Fruit fly (Drosophila melanogaster) whole organism, embryonic: ENCODE measurements around the gene Mlp84B.

Experiments
- Abd-B ChIP-seq: fragments of 200-800 bp; sonication (Bioruptor generic); optimal IDR thresholded peaks from 2 replicates; lab custom pipeline; 2018; ENCODE audit warnings: missing biosample characterization, mild to moderate bottlenecking, missing genetic modification characterization, moderate library complexity
- Antp ChIP-seq: fragments of 200-800 bp; sonication (Bioruptor generic); optimal IDR thresholded peaks from 3 replicates; lab custom pipeline; 2016; ENCODE audit warnings: missing biosample characterization, missing genetic modification characterization
- Atf6 ChIP-seq: fragments of 200-800 bp; sonication (Bioruptor generic); IDR thresholded peaks from 2 replicates; pipeline ENCODE4 v1.3.6; 2022; ENCODE audit warnings: missing biosample characterization, missing genetic modification characterization
- Awh ChIP-seq: fragments of 200-800 bp; sonication (Bioruptor generic); IDR thresholded peaks from 2 replicates; pipeline ENCODE4, ENCODE4 v1.3.6; 2022; ENCODE audit warnings: missing biosample characterization, missing genetic modification characterization
- BEAF-32 ChIP-seq: fragments of 200-800 bp; sonication (Bioruptor generic); optimal IDR thresholded peaks from 3 replicates; lab custom pipeline; 2017; ENCODE audit warnings: missing biosample characterization, missing genetic modification characterization, mild to moderate bottlenecking, moderate library complexity, missing genetic modification reagents
- Bdp1 ChIP-seq: fragments of 200-800 bp; sonication (Bioruptor generic); optimal IDR thresholded peaks from 3 replicates; lab custom pipeline; 2016; ENCODE audit warnings: missing biosample characterization, missing genetic modification characterization
- CG12155 ChIP-seq: fragments of 200-800 bp; sonication (Bioruptor generic); optimal IDR thresholded peaks from 3 replicates; lab custom pipeline; 2016; ENCODE audit warnings: missing biosample characterization, missing genetic modification characterization
- CG12659 ChIP-seq: fragments of 200-800 bp; sonication (Bioruptor generic); optimal IDR thresholded peaks from 3 replicates; lab custom pipeline; 2017; ENCODE audit warnings: mild to moderate bottlenecking, missing biosample characterization, missing genetic modification reagents, missing genetic modification characterization
- CG17359 ChIP-seq: fragments of 200-800 bp; sonication (Bioruptor generic); optimal IDR thresholded peaks from 3 replicates; lab custom pipeline; 2018; ENCODE audit warnings: missing biosample characterization, mild to moderate bottlenecking, missing genetic modification characterization, moderate library complexity
- CG17361 ChIP-seq: fragments of 200-800 bp; sonication (Bioruptor generic); IDR thresholded peaks from 3 replicates; pipeline ENCODE4 v1.3.6; 2022; ENCODE audit warnings: missing biosample characterization, missing genetic modification characterization
- CG1832 ChIP-seq: fragments of 200-800 bp; sonication (Bioruptor generic); optimal IDR thresholded peaks from 2 replicates; lab custom pipeline; 2017; ENCODE audit warnings: missing biosample characterization, mild to moderate bottlenecking, missing genetic modification characterization, inconsistent platforms
- CG18619 ChIP-seq: fragments of 200-800 bp; sonication (Bioruptor generic); optimal IDR thresholded peaks from 3 replicates; lab custom pipeline; 2017; ENCODE audit warnings: missing biosample characterization, mild to moderate bottlenecking, missing genetic modification characterization
- CG32532 ChIP-seq: fragments of 200-800 bp; sonication (Bioruptor generic); IDR thresholded peaks from 2 replicates; pipeline ENCODE4 v1.3.6; 2022; ENCODE audit warnings: missing biosample characterization, missing genetic modification characterization
- CG3726 ChIP-seq: fragments of 200-800 bp; sonication (Bioruptor generic); IDR thresholded peaks from 3 replicates; pipeline ENCODE4, ENCODE4 v1.3.6; 2022; ENCODE audit warnings: missing biosample characterization, missing genetic modification characterization
- CG4282 ChIP-seq: fragments of 200-800 bp; sonication (Bioruptor generic); optimal IDR thresholded peaks from 2 replicates; lab custom pipeline; 2016; ENCODE audit warnings: missing biosample characterization, missing genetic modification characterization
- CG6175 ChIP-seq: fragments of 200-800 bp; sonication (Bioruptor generic); IDR thresholded peaks from 3 replicates; pipeline ENCODE4 v1.3.6; 2022; ENCODE audit warnings: missing biosample characterization, missing genetic modification characterization
- CG7987 ChIP-seq: fragments of 200-800 bp; sonication (Bioruptor generic); optimal IDR thresholded peaks from 2 replicates; lab custom pipeline; 2018; ENCODE audit warnings: missing biosample characterization, mild to moderate bottlenecking, missing genetic modification characterization, moderate library complexity
- CG8388 ChIP-seq: fragments of 200-800 bp; sonication (Bioruptor generic); optimal IDR thresholded peaks from 2 replicates; lab custom pipeline; 2019; ENCODE audit warnings: missing biosample characterization, mild to moderate bottlenecking, missing genetic modification characterization, moderate library complexity
- CG9932 ChIP-seq: fragments of 200-800 bp; sonication (Bioruptor generic); IDR thresholded peaks from 2 replicates; pipeline ENCODE4 v1.3.6; 2022; ENCODE audit warnings: missing biosample characterization, missing genetic modification characterization
- Deaf1 ChIP-seq: fragments of 200-800 bp; optimal IDR thresholded peaks from 3 replicates; lab custom pipeline; 2019; ENCODE audit warnings: missing biosample characterization, mild to moderate bottlenecking, missing genetic modification characterization, moderate library complexity
- Dll ChIP-seq: fragments of 200-800 bp; sonication (Bioruptor generic); IDR thresholded peaks from 4 replicates; pipeline ENCODE4 v1.3.6; 2022; ENCODE audit warnings: missing biosample characterization, missing genetic modification characterization; ENCODE audit not compliant: partially characterized antibody
- Fer3 ChIP-seq: fragments of 200-800 bp; sonication (Bioruptor generic); optimal IDR thresholded peaks from 2 replicates; lab custom pipeline; 2018; ENCODE audit warnings: missing biosample characterization, mild to moderate bottlenecking, missing genetic modification characterization, moderate library complexity
- H2.0 ChIP-seq: fragments of 200-800 bp; sonication (Bioruptor generic); IDR thresholded peaks from 2 replicates; pipeline ENCODE4 v1.3.6; 2022; ENCODE audit warnings: missing biosample characterization, missing genetic modification characterization
- Hr3 ChIP-seq: fragments of 200-800 bp; sonication (Bioruptor generic); optimal IDR thresholded peaks from 3 replicates; lab custom pipeline; 2016; ENCODE audit warnings: missing biosample characterization, missing genetic modification characterization
- Hsf ChIP-seq: fragments of 200-800 bp; sonication (Bioruptor generic); optimal IDR thresholded peaks from 3 replicates; lab custom pipeline; 2016; ENCODE audit warnings: missing biosample characterization, missing genetic modification characterization
- Jarid2 ChIP-seq: fragments of 200-800 bp; sonication (Bioruptor generic); optimal IDR thresholded peaks from 3 replicates; lab custom pipeline; 2017; ENCODE audit warnings: mild to moderate bottlenecking, missing biosample characterization, missing genetic modification reagents, missing genetic modification characterization
- NC2α ChIP-seq: fragments of 200-800 bp; sonication (Bioruptor generic); optimal IDR thresholded peaks from 2 replicates; lab custom pipeline; 2016; ENCODE audit warnings: missing biosample characterization, missing genetic modification characterization
- Sox100B ChIP-seq: fragments of 200-800 bp; sonication (Bioruptor generic); optimal IDR thresholded peaks from 3 replicates; lab custom pipeline; 2018; ENCODE audit warnings: missing biosample characterization, mild to moderate bottlenecking, missing genetic modification characterization
- ase ChIP-seq: fragments of 200-800 bp; sonication (Bioruptor generic); IDR thresholded peaks from 3 replicates; pipeline ENCODE4 v1.3.6; 2022; ENCODE audit warnings: missing biosample characterization, missing genetic modification characterization
- bowl ChIP-seq: fragments of 200-800 bp; sonication (Bioruptor generic); IDR thresholded peaks from 2 replicates; pipeline ENCODE4 v1.3.6; 2022; ENCODE audit warnings: missing biosample characterization, missing genetic modification characterization
- cg ChIP-seq: fragments of 200-800 bp; sonication (Bioruptor generic); optimal IDR thresholded peaks from 3 replicates; lab custom pipeline; 2019; ENCODE audit warnings: missing biosample characterization, mild to moderate bottlenecking, missing genetic modification characterization, moderate library complexity
- croc ChIP-seq: fragments of 200-800 bp; sonication (Bioruptor generic); conservative IDR thresholded peaks from 3 replicates; pipeline ENCODE4 v1.3.6; 2022; ENCODE audit warnings: missing biosample characterization, missing genetic modification characterization
- danr ChIP-seq: fragments of 200-800 bp; sonication (Bioruptor generic); IDR thresholded peaks from 2 replicates; pipeline ENCODE4 v1.3.6; 2022; ENCODE audit warnings: missing biosample characterization, missing genetic modification characterization
- dpn ChIP-seq, 2 experiments: fragments of 200-800 bp; sonication (Bioruptor generic); optimal IDR thresholded peaks; 3 replicates each; lab custom pipeline; 2016; ENCODE audit warnings: missing biosample characterization in 2 of 2, missing genetic modification characterization in 2 of 2
- en ChIP-seq: fragments of 200-800 bp; sonication (Bioruptor generic); optimal IDR thresholded peaks from 2 replicates; lab custom pipeline; 2016; ENCODE audit warnings: missing biosample characterization, missing genetic modification characterization
- eve ChIP-seq, 2 experiments: fragments of >200 bp; optimal IDR thresholded peaks; 2 replicates each; lab custom pipeline; 2017; ENCODE audit warnings: missing biosample characterization in 2 of 2, missing genetic modification characterization in 2 of 2
- ewg ChIP-seq: fragments of 200-800 bp; sonication (Bioruptor generic); optimal IDR thresholded peaks from 3 replicates; lab custom pipeline; 2017; ENCODE audit warnings: mild to moderate bottlenecking, missing biosample characterization, missing genetic modification reagents, missing genetic modification characterization
- fd64A ChIP-seq: fragments of 200-800 bp; sonication (Bioruptor generic); optimal IDR thresholded peaks from 3 replicates; lab custom pipeline; 2018; ENCODE audit warnings: missing biosample characterization, mild to moderate bottlenecking, missing genetic modification characterization
- gt ChIP-seq: fragments of 200-800 bp; sonication (Bioruptor generic); IDR thresholded peaks from 2 replicates; pipeline ENCODE4 v1.3.6; 2022; ENCODE audit warnings: missing biosample characterization, missing genetic modification characterization
- lov ChIP-seq, 2 experiments: fragments of 200-800 bp in 1 of 2; fragments of >200 bp in 1 of 2; sonication (Bioruptor generic) in 1 of 2; IDR thresholded peaks in 1 of 2; optimal IDR thresholded peaks in 1 of 2; 2 replicates in 1 of 2; 3 replicates in 1 of 2; pipeline versions ENCODE4 v1.3.6 to Lab custom; 2017 to 2022; ENCODE audit warnings: missing biosample characterization in 1 of 2, missing genetic modification characterization in 1 of 2
- pros ChIP-seq: fragments of 200-800 bp; sonication (Bioruptor generic); optimal IDR thresholded peaks from 3 replicates; lab custom pipeline; 2019; ENCODE audit warnings: missing biosample characterization, mild to moderate bottlenecking, missing genetic modification characterization, moderate library complexity
- pum ChIP-seq: fragments of 200-800 bp; sonication (Bioruptor generic); optimal IDR thresholded peaks from 2 replicates; lab custom pipeline; 2016; ENCODE audit warnings: missing biosample characterization, missing genetic modification characterization
- ranshi ChIP-seq: fragments of 200-800 bp; sonication (Bioruptor generic); IDR thresholded peaks from 2 replicates; pipeline ENCODE4 v1.3.6; 2022; ENCODE audit warnings: missing biosample characterization, missing genetic modification characterization
- schlank ChIP-seq: fragments of 200-800 bp; sonication (Bioruptor generic); optimal IDR thresholded peaks from 2 replicates; lab custom pipeline; 2018; ENCODE audit warnings: missing biosample characterization, mild to moderate bottlenecking, missing genetic modification characterization
- seq ChIP-seq: fragments of 200-800 bp; sonication (Bioruptor generic); IDR thresholded peaks from 2 replicates; pipeline ENCODE4 v1.3.6; 2022; ENCODE audit warnings: missing biosample characterization, missing genetic modification characterization
- sima ChIP-seq: fragments of 200-800 bp; sonication (Bioruptor generic); optimal IDR thresholded peaks from 2 replicates; lab custom pipeline; 2016; ENCODE audit warnings: missing biosample characterization, missing genetic modification characterization
- tgo ChIP-seq: fragments of 200-800 bp; sonication (Bioruptor generic); IDR thresholded peaks from 3 replicates; pipeline ENCODE4 v1.3.6; 2022; ENCODE audit warnings: missing biosample characterization, missing genetic modification characterization
- tup ChIP-seq: fragments of 200-800 bp; sonication (Bioruptor generic); optimal IDR thresholded peaks from 2 replicates; lab custom pipeline; 2016; ENCODE audit warnings: missing biosample characterization, mild to moderate bottlenecking, missing genetic modification characterization, moderate library complexity
- unpg ChIP-seq: fragments of 200-800 bp; sonication (Bioruptor generic); optimal IDR thresholded peaks from 3 replicates; lab custom pipeline; 2018; ENCODE audit warnings: missing biosample characterization, mild to moderate bottlenecking, missing genetic modification characterization, moderate library complexity
- vfl ChIP-seq: fragments of 200-800 bp; sonication (Bioruptor generic); optimal IDR thresholded peaks from 2 replicates; lab custom pipeline; 2016; ENCODE audit warnings: missing biosample characterization, missing genetic modification characterization

The Mlp84B gene

dm6 chr3R:7067092-7067491, 50.4 kb downstream of the Mlp84B start, which contains the start of the genes CG1105 and CG1965 (continued):
- TF ChIP-seq sima (GFP tag; lab: Kevin White, UChicago): peak; percentile 74
- peak; percentile 96 to 97 for TF ChIP-seq dpn (GFP tag; optimal IDR thresholded peaks at IDR 0.05; lab: Kevin White, UChicago)
- TF ChIP-seq tup (GFP tag; lab: Kevin White, UChicago): peak; percentile 86
- peak; percentile 96 for TF ChIP-seq CG32532 (GFP tag; lab: Robert Waterston, UW)
- peak; percentile 86; the same call in 2 of the 3 replicates for TF ChIP-seq CG3726 (GFP tag; lab: Robert Waterston, UW)
- peak; percentile 75 for TF ChIP-seq Deaf1
- peak; percentile 96 for TF ChIP-seq vfl (GFP tag; lab: Kevin White, UChicago)
- TF ChIP-seq gt (GFP tag; lab: Robert Waterston, UW): peak; percentile 87
- peak; percentile 74 for TF ChIP-seq CG7987
- peak in 1 of 2 experiments; percentile 69 for TF ChIP-seq eve (GFP tag; optimal IDR thresholded peaks at IDR 0.05; lab: Kevin White, UChicago)
- peak; percentile 79 for TF ChIP-seq NC2α (GFP tag; lab: Kevin White, UChicago)
- TF ChIP-seq Atf6 (GFP tag; lab: Robert Waterston, UW): peak; percentile 90
- peak; percentile 87 for TF ChIP-seq CG6175
- TF ChIP-seq CG9932 (GFP tag; lab: Robert Waterston, UW): peak; percentile 98
- TF ChIP-seq CG1832 (GFP tag; lab: Kevin White, UChicago): no peak
- peak; percentile 85 for TF ChIP-seq CG8388 (GFP tag; lab: Kevin White, UChicago)
- TF ChIP-seq pros (GFP tag; lab: Kevin White, UChicago): no peak
- peak; percentile 76 for TF ChIP-seq CG4282 (GFP tag; lab: Kevin White, UChicago)
- peak; percentile 79; the same call in 1 of the 2 replicates for TF ChIP-seq danr (GFP tag; lab: Robert Waterston, UW)
- TF ChIP-seq Awh (GFP tag; lab: Robert Waterston, UW): peak; percentile 88
- TF ChIP-seq Antp (GFP tag; lab: Kevin White, UChicago): peak; percentile 91
- peak; percentile 95 for TF ChIP-seq pum
- TF ChIP-seq Jarid2 (GFP tag; lab: Kevin White, UChicago): peak; percentile 72
- peak; percentile 93 for TF ChIP-seq H2.0 (GFP tag; lab: Robert Waterston, UW)
- TF ChIP-seq Sox100B (GFP tag; lab: Kevin White, UChicago): no peak
- peak; percentile 97 for TF ChIP-seq Hsf (GFP tag; lab: Kevin White, UChicago)
- peak; percentile 100 for TF ChIP-seq BEAF-32 (GFP tag; lab: Kevin White, UChicago)
- peak; percentile 81 for TF ChIP-seq bowl
- TF ChIP-seq Hr3: peak; percentile 96
- TF ChIP-seq ewg: peak; percentile 79
- TF ChIP-seq croc: peak; percentile 93
- peak; percentile 93 for TF ChIP-seq tgo (GFP tag; lab: Robert Waterston, UW)
- no peak for TF ChIP-seq cg (GFP tag; lab: Kevin White, UChicago)
- TF ChIP-seq Fer3 (tag; lab: Kevin White, UChicago): peak; percentile 91
- peak; percentile 53 for TF ChIP-seq schlank (tag; lab: Kevin White, UChicago)
- TF ChIP-seq lov (optimal IDR thresholded peaks at IDR 0.05; lab: Kevin White, UChicago): no peak
- peak; percentile 71; the same call in 1 of the 3 replicates for TF ChIP-seq lov (GFP tag; IDR thresholded peaks at IDR 0.05; lab: Robert Waterston, UW)
- TF ChIP-seq ase (GFP tag; lab: Robert Waterston, UW): peak; percentile 91
- peak; percentile 94 for TF ChIP-seq CG17361 (GFP tag; lab: Robert Waterston, UW)
- peak; percentile 85 for TF ChIP-seq Bdp1 (GFP tag; lab: Kevin White, UChicago)
- peak; percentile 66 for TF ChIP-seq seq (GFP tag; lab: Robert Waterston, UW)
- peak; percentile 94 for TF ChIP-seq CG12155
- peak; percentile 91 for TF ChIP-seq unpg
- TF ChIP-seq CG17359 (tag; lab: Kevin White, UChicago): peak; percentile 91
- TF ChIP-seq Dll (GFP tag; lab: Robert Waterston, UW): peak; percentile 100
- TF ChIP-seq Abd-B (GFP tag; lab: Kevin White, UChicago): peak; percentile 95
- peak; percentile 18 for TF ChIP-seq fd64A
- TF ChIP-seq CG12659 (GFP tag; lab: Kevin White, UChicago): peak; percentile 96
- TF ChIP-seq en (GFP tag; lab: Kevin White, UChicago): peak; percentile 83
- peak; percentile 95 for TF ChIP-seq ranshi (GFP tag; lab: Robert Waterston, UW)
- peak; percentile 85 for TF ChIP-seq CG18619
